Fruit fly (Drosophila melanogaster) whole organism, prepupa: ENCODE data around the gene CG17105.

ENCODE experiments used
- Blimp-1 ChIP-seq: fragments of 200-800 bp; sonication (Bioruptor generic); optimal IDR thresholded peaks from 3 replicates; lab custom pipeline; 2017; ENCODE audit warnings: missing biosample characterization, missing genetic modification characterization, mild to moderate bottlenecking, moderate library complexity, missing genetic modification reagents
- CG10631 ChIP-seq: fragments of 200-800 bp; sonication (Bioruptor generic); optimal IDR thresholded peaks from 2 replicates; lab custom pipeline; 2016; ENCODE audit warnings: missing biosample characterization, missing genetic modification characterization
- CG10669 ChIP-seq: fragments of 200-800 bp; sonication (Bioruptor generic); optimal IDR thresholded peaks from 3 replicates; lab custom pipeline; 2018; ENCODE audit warnings: missing biosample characterization, mild to moderate bottlenecking, missing genetic modification characterization, moderate library complexity
- CG11294 ChIP-seq: fragments of 200-800 bp; sonication (Bioruptor generic); IDR thresholded peaks from 2 replicates; pipeline ENCODE4 v1.3.6; 2022; ENCODE audit warnings: missing biosample characterization, missing genetic modification characterization
- CG11762 ChIP-seq: fragments of 200-800 bp; sonication (Bioruptor generic); optimal IDR thresholded peaks from 3 replicates; lab custom pipeline; 2016; ENCODE audit warnings: missing biosample characterization, missing genetic modification characterization; ENCODE audit not compliant: insufficient read depth
- CG15336 ChIP-seq: fragments of 200-800 bp; sonication (Bioruptor generic); IDR thresholded peaks from 2 replicates; pipeline ENCODE4 v1.3.6; 2022; ENCODE audit warnings: missing biosample characterization, missing genetic modification characterization
- CG1621 ChIP-seq: fragments of 200-800 bp; sonication (Bioruptor generic); optimal IDR thresholded peaks from 3 replicates; lab custom pipeline; 2018; ENCODE audit warnings: missing biosample characterization, mild to moderate bottlenecking, missing genetic modification characterization
- CG16779 ChIP-seq: fragments of 200-800 bp; sonication (Bioruptor generic); optimal IDR thresholded peaks from 3 replicates; lab custom pipeline; 2017; ENCODE audit warnings: missing biosample characterization, mild to moderate bottlenecking, missing genetic modification characterization
- CG31627 ChIP-seq: fragments of 200-800 bp; sonication (Bioruptor generic); optimal IDR thresholded peaks from 3 replicates; lab custom pipeline; 2016; ENCODE audit warnings: missing biosample characterization, missing genetic modification characterization
- CG32006 ChIP-seq: fragments of 200-800 bp; sonication (Bioruptor generic); optimal IDR thresholded peaks from 3 replicates; lab custom pipeline; 2017; ENCODE audit warnings: missing biosample characterization, mild to moderate bottlenecking, missing genetic modification characterization
- CG34406 ChIP-seq: fragments of 200-800 bp; sonication (Bioruptor generic); optimal IDR thresholded peaks from 3 replicates; lab custom pipeline; 2016; ENCODE audit warnings: missing biosample characterization, missing genetic modification characterization
- CG3919 ChIP-seq: fragments of 200-800 bp; sonication (Bioruptor generic); optimal IDR thresholded peaks from 3 replicates; lab custom pipeline; 2016; ENCODE audit warnings: missing biosample characterization, missing genetic modification characterization
- CG4318 ChIP-seq: fragments of 200-800 bp; sonication (Bioruptor generic); optimal IDR thresholded peaks from 3 replicates; lab custom pipeline; 2017; ENCODE audit warnings: missing biosample characterization, mild to moderate bottlenecking, missing genetic modification characterization
- CG6276 ChIP-seq: fragments of 200-800 bp; sonication (Bioruptor generic); optimal IDR thresholded peaks from 2 replicates; lab custom pipeline; 2017; ENCODE audit warnings: missing biosample characterization, mild to moderate bottlenecking, missing genetic modification characterization
- CG6808 ChIP-seq: fragments of 200-800 bp; sonication (Bioruptor generic); optimal IDR thresholded peaks from 3 replicates; lab custom pipeline; 2017; ENCODE audit warnings: missing biosample characterization, missing genetic modification characterization, mild to moderate bottlenecking, moderate library complexity, missing genetic modification reagents
- CG6854 ChIP-seq: fragments of 200-800 bp; sonication (Bioruptor generic); optimal IDR thresholded peaks from 2 replicates; lab custom pipeline; 2017; ENCODE audit warnings: missing biosample characterization, mild to moderate bottlenecking, missing genetic modification characterization
- CG8632 ChIP-seq: fragments of 200-800 bp; sonication (Bioruptor generic); optimal IDR thresholded peaks from 3 replicates; lab custom pipeline; 2016; ENCODE audit warnings: missing biosample characterization, missing genetic modification characterization
- CG9139 ChIP-seq: fragments of 200-800 bp; sonication (Bioruptor generic); optimal IDR thresholded peaks from 3 replicates; lab custom pipeline; 2017; ENCODE audit warnings: missing biosample characterization, mild to moderate bottlenecking, missing genetic modification characterization
- Eip75B ChIP-seq: fragments of 200-800 bp; sonication (Bioruptor generic); optimal IDR thresholded peaks from 3 replicates; lab custom pipeline; 2016; ENCODE audit warnings: missing biosample characterization, missing genetic modification characterization
- Eip78C ChIP-seq: fragments of 200-800 bp; sonication (Bioruptor generic); peaks from one replicate; lab custom pipeline; 2016; ENCODE audit warnings: missing biosample characterization, missing genetic modification characterization
- Eip93F ChIP-seq: fragments of 200-800 bp; sonication (Bioruptor generic); optimal IDR thresholded peaks from 2 replicates; lab custom pipeline; 2016; ENCODE audit warnings: missing biosample characterization, mild to moderate bottlenecking, missing genetic modification characterization
- Ets21C ChIP-seq: fragments of 200-800 bp; sonication (Bioruptor generic); optimal IDR thresholded peaks from 3 replicates; lab custom pipeline; 2016; ENCODE audit warnings: missing biosample characterization, missing genetic modification characterization
- Ets96B ChIP-seq: fragments of 200-800 bp; optimal IDR thresholded peaks from 2 replicates; lab custom pipeline; 2019; ENCODE audit warnings: missing biosample characterization, mild to moderate bottlenecking, missing genetic modification characterization, moderate library complexity
- Gug ChIP-seq: fragments of 200-800 bp; sonication (Bioruptor generic); IDR thresholded peaks from 2 replicates; pipeline ENCODE4 v1.3.6; 2022; ENCODE audit warnings: missing biosample characterization, missing genetic modification characterization
- Hr4 ChIP-seq: fragments of 200-800 bp; sonication (Bioruptor generic); optimal IDR thresholded peaks from 3 replicates; lab custom pipeline; 2016; ENCODE audit warnings: missing biosample characterization, missing genetic modification characterization
- Lpt ChIP-seq: fragments of 200-800 bp; sonication (Bioruptor generic); optimal IDR thresholded peaks from 3 replicates; lab custom pipeline; 2016; ENCODE audit warnings: missing biosample characterization, missing genetic modification characterization
- Met ChIP-seq: fragments of 200-800 bp; sonication (Bioruptor generic); optimal IDR thresholded peaks from 3 replicates; lab custom pipeline; 2016; ENCODE audit warnings: missing biosample characterization, missing genetic modification characterization
- OdsH ChIP-seq: fragments of 200-800 bp; sonication (Bioruptor generic); optimal IDR thresholded peaks from 3 replicates; lab custom pipeline; 2016; ENCODE audit warnings: missing biosample characterization, missing genetic modification characterization
- Sox102F ChIP-seq: fragments of 200-800 bp; sonication (Bioruptor generic); optimal IDR thresholded peaks from 2 replicates; lab custom pipeline; 2016; ENCODE audit warnings: missing biosample characterization, mild to moderate bottlenecking, missing genetic modification characterization
- Sox14 ChIP-seq: fragments of 200-800 bp; sonication (Bioruptor generic); optimal IDR thresholded peaks from 3 replicates; lab custom pipeline; 2016; ENCODE audit warnings: missing biosample characterization, missing genetic modification characterization
- Sox15 ChIP-seq: fragments of 200-800 bp; sonication (Bioruptor generic); optimal IDR thresholded peaks from 3 replicates; lab custom pipeline; 2016; ENCODE audit warnings: missing biosample characterization, missing genetic modification characterization
- dac ChIP-seq: fragments of 200-800 bp; sonication (Bioruptor generic); optimal IDR thresholded peaks from 2 replicates; lab custom pipeline; 2017; ENCODE audit warnings: missing biosample characterization, mild to moderate bottlenecking, missing genetic modification characterization
- dsx ChIP-seq: fragments of 200-800 bp; optimal IDR thresholded peaks from 3 replicates; lab custom pipeline; 2019; ENCODE audit warnings: missing biosample characterization, mild to moderate bottlenecking, missing genetic modification characterization, moderate library complexity; ENCODE audit not compliant: poor library complexity, severe bottlenecking
- eg ChIP-seq: fragments of 200-800 bp; sonication (Bioruptor generic); IDR thresholded peaks from 3 replicates; pipeline ENCODE4 v1.3.6; 2022; ENCODE audit warnings: missing biosample characterization, missing genetic modification characterization
- esn ChIP-seq: fragments of 200-800 bp; sonication (Bioruptor generic); optimal IDR thresholded peaks from 2 replicates; lab custom pipeline; 2016; ENCODE audit warnings: missing biosample characterization, mild to moderate bottlenecking, missing genetic modification characterization, moderate library complexity
- fd59A ChIP-seq: fragments of 200-800 bp; sonication (Bioruptor generic); optimal IDR thresholded peaks from 2 replicates; lab custom pipeline; 2017; ENCODE audit warnings: missing biosample characterization, mild to moderate bottlenecking, missing genetic modification characterization, missing genetic modification reagents
- fkh ChIP-seq: fragments of 200-800 bp; sonication (Bioruptor generic); optimal IDR thresholded peaks from 3 replicates; lab custom pipeline; 2017; ENCODE audit warnings: missing biosample characterization, mild to moderate bottlenecking, missing genetic modification characterization, moderate library complexity
- lz ChIP-seq: fragments of 200-800 bp; sonication (Bioruptor generic); optimal IDR thresholded peaks from 3 replicates; lab custom pipeline; 2016; ENCODE audit warnings: missing biosample characterization, missing genetic modification characterization
- pdm3 ChIP-seq: fragments of 200-800 bp; sonication (Bioruptor generic); optimal IDR thresholded peaks from 3 replicates; lab custom pipeline; 2016; ENCODE audit warnings: missing biosample characterization, missing genetic modification characterization
- salr ChIP-seq, 2 experiments: fragments of 200-800 bp; sonication (Bioruptor generic); optimal IDR thresholded peaks; 3 replicates each; lab custom pipeline; 2016 to 2018; ENCODE audit warnings: missing biosample characterization in 2 of 2, missing genetic modification characterization in 2 of 2, mild to moderate bottlenecking in 1 of 2
- spab ChIP-seq: fragments of 200-800 bp; sonication (Bioruptor generic); optimal IDR thresholded peaks from 2 replicates; lab custom pipeline; 2017; ENCODE audit warnings: missing biosample characterization, mild to moderate bottlenecking, missing genetic modification characterization, missing genetic modification reagents
- ss ChIP-seq, 2 experiments: fragments of 200-800 bp; sonication (Bioruptor generic); optimal IDR thresholded peaks; 2 replicates in 1 of 2; 3 replicates in 1 of 2; lab custom pipeline; 2017 to 2018; ENCODE audit warnings: mild to moderate bottlenecking in 2 of 2, missing biosample characterization in 2 of 2, missing genetic modification characterization in 2 of 2, moderate library complexity in 1 of 2
- svp ChIP-seq: fragments of 200-800 bp; sonication (Bioruptor generic); peaks from one replicate; lab custom pipeline; 2016; ENCODE audit warnings: missing biosample characterization, missing genetic modification characterization
- topi ChIP-seq: fragments of 200-800 bp; sonication (Bioruptor generic); optimal IDR thresholded peaks from 3 replicates; lab custom pipeline; 2016; ENCODE audit warnings: missing biosample characterization, missing genetic modification characterization
- vri ChIP-seq: fragments of 200-800 bp; sonication (Bioruptor generic); optimal IDR thresholded peaks from 3 replicates; lab custom pipeline; 2016; ENCODE audit warnings: missing biosample characterization, mild to moderate bottlenecking, missing genetic modification characterization

The CG17105 gene

dm6 chr2L:10697992-10698391 is 17.2 kb downstream of the CG17105 start, which contains the start of gene CG7300:
Gene CG7300 (minus strand): TSS chr2L:10698043.
- TF ChIP-seq Eip78C (GFP tag; lab: Kevin White, UChicago), result peak; percentile 81
- no peak for TF ChIP-seq CG16779 (tag; lab: Kevin White, UChicago)
- 0 out of 3 replicates have a peak, but pooled peaks have one; percentile 13 for TF ChIP-seq eg (GFP tag; lab: Robert Waterston, UW)
- TF ChIP-seq svp (GFP tag; lab: Kevin White, UChicago), result peak; percentile 18
- TF ChIP-seq CG32006 (GFP tag; lab: Kevin White, UChicago), result peak; percentile 27
- no peak for TF ChIP-seq CG6854 (GFP tag; lab: Kevin White, UChicago)

- peak; percentile 15 for TF ChIP-seq fkh (GFP tag; lab: Kevin White, UChicago)
- peak; percentile 23 for TF ChIP-seq svp (GFP tag; lab: Kevin White, UChicago)
- no peak for TF ChIP-seq CG6808 (GFP tag; lab: Kevin White, UChicago)
- TF ChIP-seq Hr4 (GFP tag; lab: Kevin White, UChicago), result no peak
Measured at dm6 chr2L:10701499-10702062, 20.8 kb downstream of the CG17105 start, which contains the start of gene Lip1. Gene Lip1 (minus strand): TSS chr2L:10701544.

- TF ChIP-seq Ets96B, result no peak
- TF ChIP-seq Lpt (GFP tag; lab: Kevin White, UChicago), result no peak
- TF ChIP-seq svp (GFP tag; lab: Kevin White, UChicago), result peak; percentile 97
- TF ChIP-seq CG10631, result no peak
- TF ChIP-seq OdsH (GFP tag; lab: Kevin White, UChicago), result peak; percentile 38
- peak; percentile 64 for TF ChIP-seq CG11294 (GFP tag; lab: Robert Waterston, UW)
- TF ChIP-seq dac (GFP tag; lab: Kevin White, UChicago), result peak; percentile 5
- TF ChIP-seq CG1621 (tag; lab: Kevin White, UChicago), result no peak
- TF ChIP-seq CG8632 (GFP tag; lab: Kevin White, UChicago), result no peak
- TF ChIP-seq Eip93F, result no peak
- no peak for TF ChIP-seq Sox102F (GFP tag; lab: Kevin White, UChicago)
- peak; percentile 65 for TF ChIP-seq Eip78C (GFP tag; lab: Kevin White, UChicago)
- TF ChIP-seq CG16779 (tag; lab: Kevin White, UChicago), result no peak
- TF ChIP-seq Gug, result peak; percentile 78
- peak; percentile 28 for TF ChIP-seq topi
- peak; percentile 80 for TF ChIP-seq CG32006 (GFP tag; lab: Kevin White, UChicago)
- TF ChIP-seq Blimp-1 (GFP tag; lab: Kevin White, UChicago), result no peak
- TF ChIP-seq CG6276, result peak; percentile 63
- peak; percentile 58 for TF ChIP-seq vri (GFP tag; lab: Kevin White, UChicago)
- TF ChIP-seq eg (GFP tag; lab: Robert Waterston, UW), result peak; percentile 85
- peak; percentile 32 for TF ChIP-seq CG31627
- TF ChIP-seq fd59A (GFP tag; lab: Kevin White, UChicago), result no peak
- no peak for TF ChIP-seq spab (GFP tag; lab: Kevin White, UChicago)
- TF ChIP-seq Ets21C, result no peak
- TF ChIP-seq CG34406 (GFP tag; lab: Kevin White, UChicago), result no peak
- peak; percentile 34 for TF ChIP-seq Met
- TF ChIP-seq CG3919, result peak; percentile 22
- TF ChIP-seq esn (GFP tag; lab: Kevin White, UChicago), result no peak
- TF ChIP-seq CG6808 (GFP tag; lab: Kevin White, UChicago), result no peak
- no peak for TF ChIP-seq CG9139 (GFP tag; lab: Kevin White, UChicago)
- peak; percentile 20 for TF ChIP-seq Sox14 (GFP tag; lab: Kevin White, UChicago)
- TF ChIP-seq lz, result peak; percentile 27
- peak; percentile 71 for TF ChIP-seq Hr4 (GFP tag; lab: Kevin White, UChicago)
- no peak for TF ChIP-seq CG6854 (GFP tag; lab: Kevin White, UChicago)
- peak; percentile 48 for TF ChIP-seq CG4318 (GFP tag; lab: Kevin White, UChicago)
- peak; percentile 71 for TF ChIP-seq CG15336 (GFP tag; lab: Robert Waterston, UW)
- peak; percentile 48 for TF ChIP-seq pdm3 (GFP tag; lab: Kevin White, UChicago)
- no peak for TF ChIP-seq Eip75B (GFP tag; lab: Kevin White, UChicago)
- TF ChIP-seq CG11762 (GFP tag; lab: Kevin White, UChicago), result no peak
- TF ChIP-seq ss (GFP tag; optimal IDR thresholded peaks at IDR 0.05; lab: Kevin White, UChicago), result no peak
- no peak for TF ChIP-seq dsx (GFP tag; lab: Kevin White, UChicago)
- no peak for TF ChIP-seq Sox15 (GFP tag; lab: Kevin White, UChicago)
- TF ChIP-seq salr (GFP tag; optimal IDR thresholded peaks at IDR 0.05; lab: Kevin White, UChicago), result no peak
- TF ChIP-seq CG10669 (GFP tag; lab: Kevin White, UChicago), result no peak
Measured at dm6 chr2L:10703281-10703680, 22.5 kb downstream of the CG17105 start, which contains the start of gene CG6415. Gene CG6415 (plus strand): TSS chr2L:10703621.
